Fruit fly (Drosophila melanogaster) whole organism, pupa: Measurements from ENCODE around the gene Srp68.

ENCODE experiments used
- CG17806 ChIP-seq: fragments of 200-800 bp; sonication (Bioruptor generic); optimal IDR thresholded peaks from 2 replicates; lab custom pipeline; 2018; ENCODE audit warnings: missing biosample characterization, mild to moderate bottlenecking, missing genetic modification characterization, moderate library complexity
- rn ChIP-seq: fragments of 200-800 bp; sonication (Bioruptor generic); IDR thresholded peaks from 2 replicates; pipeline ENCODE4 v1.3.6; 2022; ENCODE audit warnings: missing biosample characterization, missing genetic modification characterization

- TF ChIP-seq CG17806 (tag; lab: Kevin White, UChicago) (no peak), rn (GFP tag; lab: Robert Waterston, UW) (no peak)
Observed at dm6 chr3L:9024741-9025140, 49.9 kb downstream of the Srp68 start.
